Fruit fly (Drosophila melanogaster) whole organism: Measurements from ENCODE around the gene wdn.

Experiments
- CG8478 ChIP-seq: fragments of >200 bp; optimal IDR thresholded peaks from 2 replicates; lab custom pipeline; 2018; ENCODE audit warnings: inconsistent platforms
- Dll ChIP-seq: fragments of >200 bp; optimal IDR thresholded peaks from 2 replicates; lab custom pipeline; 2017
- EcR ChIP-seq, 2 experiments: fragments of >200 bp; optimal IDR thresholded peaks; 2 replicates each; lab custom pipeline; 2017; ENCODE audit warnings: missing biosample characterization in 2 of 2, missing genetic modification characterization in 2 of 2, missing genetic modification reagents in 2 of 2
- pan ChIP-seq: fragments of >200 bp; optimal IDR thresholded peaks from 2 replicates; lab custom pipeline; 2017
- psq ChIP-seq: fragments of >200 bp; optimal IDR thresholded peaks from 2 replicates; lab custom pipeline; 2017
- usp ChIP-seq: fragments of >200 bp; optimal IDR thresholded peaks from 2 replicates; lab custom pipeline; 2017; ENCODE audit warnings: missing biosample characterization, missing genetic modification characterization, mixed read lengths

DNA sequence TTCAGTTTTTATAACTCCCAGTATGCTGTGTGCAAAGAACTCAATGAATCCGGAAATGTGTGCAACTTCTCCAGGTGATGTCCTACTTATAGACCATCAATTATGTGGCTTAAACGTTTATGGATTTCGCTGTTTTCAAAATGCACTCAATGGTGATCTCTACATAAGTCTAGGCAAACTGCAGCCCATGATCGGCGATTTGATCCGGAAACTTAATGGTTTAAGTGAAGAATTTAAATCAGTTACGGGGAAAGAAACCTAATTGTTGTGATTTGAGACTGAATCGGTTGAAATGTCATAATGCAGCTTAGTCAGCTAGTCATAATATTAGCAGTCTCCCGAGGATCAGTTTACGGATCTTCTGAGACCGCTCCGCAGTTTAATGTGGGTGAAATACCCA is 20.9 kb downstream of the wdn start, which contains the start of gene intr:
- TF ChIP-seq pan (lab: Kevin White, UChicago), result no peak
- TF ChIP-seq psq (lab: Kevin White, UChicago), result no peak
- TF ChIP-seq EcR (GFP tag; optimal IDR thresholded peaks at IDR 0.05; lab: Kevin White, UChicago), result no peak
- TF ChIP-seq CG8478, result no peak
- TF ChIP-seq usp (GFP tag; lab: Kevin White, UChicago), result no peak
- no peak for TF ChIP-seq Dll
